Fruit fly (Drosophila melanogaster) whole organism, embryonic: ENCODE results near the gene RpS28a.

Experiments
- Aef1 ChIP-seq: fragments of 200-800 bp; sonication (Bioruptor generic); IDR thresholded peaks from 3 replicates; pipeline ENCODE4 v1.3.6; 2022; ENCODE audit warnings: missing biosample characterization, missing genetic modification characterization
- Awh ChIP-seq: fragments of 200-800 bp; sonication (Bioruptor generic); IDR thresholded peaks from 2 replicates; pipeline ENCODE4, ENCODE4 v1.3.6; 2022; ENCODE audit warnings: missing biosample characterization, missing genetic modification characterization
- Bdp1 ChIP-seq: fragments of 200-800 bp; sonication (Bioruptor generic); optimal IDR thresholded peaks from 3 replicates; lab custom pipeline; 2016; ENCODE audit warnings: missing biosample characterization, missing genetic modification characterization
- C15 ChIP-seq: fragments of 200-800 bp; sonication (Bioruptor generic); IDR thresholded peaks from 3 replicates; pipeline ENCODE4 v1.3.6; 2022; ENCODE audit warnings: missing biosample characterization, missing genetic modification characterization
- CG11696 ChIP-seq: fragments of 200-800 bp; sonication (Bioruptor generic); IDR thresholded peaks from 2 replicates; pipeline ENCODE4 v1.3.6; 2022; ENCODE audit warnings: missing biosample characterization, missing genetic modification characterization
- CG17359 ChIP-seq: fragments of 200-800 bp; sonication (Bioruptor generic); optimal IDR thresholded peaks from 3 replicates; lab custom pipeline; 2018; ENCODE audit warnings: missing biosample characterization, mild to moderate bottlenecking, missing genetic modification characterization, moderate library complexity
- CG17912 ChIP-seq: fragments of 200-800 bp; sonication (Bioruptor generic); optimal IDR thresholded peaks from 2 replicates; lab custom pipeline; 2018; ENCODE audit warnings: missing biosample characterization, mild to moderate bottlenecking, missing genetic modification characterization
- CG1792 ChIP-seq: fragments of 200-800 bp; sonication (Bioruptor generic); optimal IDR thresholded peaks from 2 replicates; lab custom pipeline; 2016; ENCODE audit warnings: missing biosample characterization, missing genetic modification characterization
- CG18764 ChIP-seq: fragments of 200-800 bp; sonication (Bioruptor generic); optimal IDR thresholded peaks from 3 replicates; lab custom pipeline; 2016; ENCODE audit warnings: missing biosample characterization, missing genetic modification characterization
- CG2129 ChIP-seq: fragments of 200-800 bp; sonication (Bioruptor generic); IDR thresholded peaks from 2 replicates; pipeline ENCODE4 v1.3.6; 2022; ENCODE audit warnings: missing biosample characterization, missing genetic modification characterization; ENCODE audit not compliant: partially characterized antibody
- CG2875 ChIP-seq: fragments of 200-800 bp; sonication (Bioruptor generic); optimal IDR thresholded peaks from 2 replicates; lab custom pipeline; 2017; ENCODE audit warnings: missing biosample characterization, mild to moderate bottlenecking, missing genetic modification characterization, missing genetic modification reagents
- CG33213 ChIP-seq: fragments of 200-800 bp; sonication (Bioruptor generic); optimal IDR thresholded peaks from 3 replicates; lab custom pipeline; 2016; ENCODE audit warnings: missing biosample characterization, missing genetic modification characterization
- CG4707 ChIP-seq: fragments of 200-800 bp; sonication (Bioruptor generic); optimal IDR thresholded peaks from 2 replicates; lab custom pipeline; 2018; ENCODE audit warnings: missing biosample characterization, mild to moderate bottlenecking, missing genetic modification characterization, moderate library complexity
- CG6254 ChIP-seq: fragments of 200-800 bp; sonication (Bioruptor generic); optimal IDR thresholded peaks from 3 replicates; lab custom pipeline; 2017; ENCODE audit warnings: mild to moderate bottlenecking, missing biosample characterization, missing genetic modification reagents, missing genetic modification characterization
- CG6689 ChIP-seq: fragments of 200-800 bp; sonication (Bioruptor generic); IDR thresholded peaks from 2 replicates; pipeline ENCODE4 v1.3.6; 2022; ENCODE audit warnings: missing biosample characterization, missing genetic modification characterization
- CG7928 ChIP-seq: fragments of 200-800 bp; sonication (Bioruptor generic); optimal IDR thresholded peaks from 2 replicates; lab custom pipeline; 2017; ENCODE audit warnings: missing biosample characterization, mild to moderate bottlenecking, missing genetic modification characterization
- CG9437 ChIP-seq: fragments of 200-800 bp; sonication (Bioruptor generic); optimal IDR thresholded peaks from 2 replicates; lab custom pipeline; 2018; ENCODE audit warnings: missing biosample characterization, mild to moderate bottlenecking, missing genetic modification characterization
- CHES-1-like ChIP-seq: fragments of 200-800 bp; sonication (Bioruptor generic); optimal IDR thresholded peaks from 2 replicates; lab custom pipeline; 2016; ENCODE audit warnings: missing biosample characterization, missing genetic modification characterization
- Doc2 ChIP-seq: fragments of 200-800 bp; sonication (Bioruptor generic); IDR thresholded peaks from 2 replicates; pipeline ENCODE4 v1.3.6; 2022; ENCODE audit warnings: missing biosample characterization, missing genetic modification characterization
- Gsc ChIP-seq: fragments of 200-800 bp; sonication (Bioruptor generic); IDR thresholded peaks from 2 replicates; pipeline ENCODE4 v1.3.6; 2022; ENCODE audit warnings: missing biosample characterization, missing genetic modification characterization
- PHDP ChIP-seq: fragments of 200-800 bp; sonication (Bioruptor generic); optimal IDR thresholded peaks from 3 replicates; lab custom pipeline; 2018; ENCODE audit warnings: missing biosample characterization, mild to moderate bottlenecking, missing genetic modification characterization, moderate library complexity
- Rfx ChIP-seq: fragments of 200-800 bp; sonication (Bioruptor generic); IDR thresholded peaks from 2 replicates; pipeline ENCODE4 v1.3.6; 2022; ENCODE audit warnings: missing biosample characterization, missing genetic modification characterization
- Sox100B ChIP-seq: fragments of 200-800 bp; sonication (Bioruptor generic); optimal IDR thresholded peaks from 3 replicates; lab custom pipeline; 2018; ENCODE audit warnings: missing biosample characterization, mild to moderate bottlenecking, missing genetic modification characterization
- al ChIP-seq: fragments of 200-800 bp; sonication (Bioruptor generic); IDR thresholded peaks from 2 replicates; pipeline ENCODE4 v1.3.6; 2022; ENCODE audit warnings: missing biosample characterization, missing genetic modification characterization
- bcd ChIP-seq: fragments of 200-800 bp; sonication (Bioruptor generic); optimal IDR thresholded peaks from 2 replicates; lab custom pipeline; 2017; ENCODE audit warnings: missing biosample characterization, mild to moderate bottlenecking, missing genetic modification characterization
- cato ChIP-seq: fragments of 200-800 bp; sonication (Bioruptor generic); optimal IDR thresholded peaks from 2 replicates; lab custom pipeline; 2016; ENCODE audit warnings: missing biosample characterization, missing genetic modification characterization, borderline replicate concordance
- cg ChIP-seq: fragments of 200-800 bp; sonication (Bioruptor generic); optimal IDR thresholded peaks from 3 replicates; lab custom pipeline; 2019; ENCODE audit warnings: missing biosample characterization, mild to moderate bottlenecking, missing genetic modification characterization, moderate library complexity
- ci ChIP-seq: fragments of 200-800 bp; sonication (Bioruptor generic); IDR thresholded peaks from 3 replicates; pipeline ENCODE4 v1.3.6; 2022; ENCODE audit warnings: missing biosample characterization, missing genetic modification characterization
- disco-r ChIP-seq: fragments of 200-800 bp; sonication (Bioruptor generic); optimal IDR thresholded peaks from 2 replicates; lab custom pipeline; 2016; ENCODE audit warnings: missing biosample characterization, missing genetic modification characterization
- fd3F ChIP-seq: fragments of 200-800 bp; sonication (Bioruptor generic); optimal IDR thresholded peaks from 2 replicates; lab custom pipeline; 2018; ENCODE audit warnings: missing biosample characterization, mild to moderate bottlenecking, missing genetic modification characterization, moderate library complexity
- fd64A ChIP-seq: fragments of 200-800 bp; sonication (Bioruptor generic); optimal IDR thresholded peaks from 3 replicates; lab custom pipeline; 2018; ENCODE audit warnings: missing biosample characterization, mild to moderate bottlenecking, missing genetic modification characterization
- grau ChIP-seq: fragments of 200-800 bp; optimal IDR thresholded peaks from 3 replicates; lab custom pipeline; 2019; ENCODE audit warnings: missing biosample characterization, mild to moderate bottlenecking, missing genetic modification characterization, moderate library complexity
- gsb-n ChIP-seq: fragments of 200-800 bp; sonication (Bioruptor generic); optimal IDR thresholded peaks from 3 replicates; lab custom pipeline; 2018; ENCODE audit warnings: missing biosample characterization, mild to moderate bottlenecking, missing genetic modification characterization
- kay ChIP-seq: fragments of 200-800 bp; sonication (Bioruptor generic); optimal IDR thresholded peaks from 2 replicates; lab custom pipeline; 2016; ENCODE audit warnings: missing biosample characterization, missing genetic modification characterization
- lbe ChIP-seq: fragments of 200-800 bp; sonication (Bioruptor generic); optimal IDR thresholded peaks from 2 replicates; lab custom pipeline; 2016; ENCODE audit warnings: missing biosample characterization, mild to moderate bottlenecking, missing genetic modification characterization
- maf-S ChIP-seq: fragments of 200-800 bp; sonication (Bioruptor generic); optimal IDR thresholded peaks from 2 replicates; lab custom pipeline; 2016; ENCODE audit warnings: missing biosample characterization, missing genetic modification characterization
- mam ChIP-seq: fragments of 200-800 bp; sonication (Bioruptor generic); optimal IDR thresholded peaks from 3 replicates; lab custom pipeline; 2016; ENCODE audit warnings: missing biosample characterization, missing genetic modification characterization
- sc ChIP-seq, 3 experiments: fragments of >200 bp in 2 of 3; fragments of 200-800 bp in 1 of 3; sonication (Bioruptor generic) in 1 of 3; optimal IDR thresholded peaks; 2 replicates in 2 of 3; 3 replicates in 1 of 3; lab custom pipeline; 2017; ENCODE audit warnings: mild to moderate bottlenecking in 1 of 3, missing biosample characterization in 1 of 3, missing genetic modification characterization in 1 of 3, missing genetic modification reagents in 1 of 3
- sd ChIP-seq: fragments of 200-800 bp; sonication (Bioruptor generic); optimal IDR thresholded peaks from 3 replicates; lab custom pipeline; 2018; ENCODE audit warnings: missing biosample characterization, mild to moderate bottlenecking, missing genetic modification characterization, moderate library complexity
- sens-2 ChIP-seq: fragments of 200-800 bp; sonication (Bioruptor generic); IDR thresholded peaks from 2 replicates; pipeline ENCODE4 v1.3.6; 2022; ENCODE audit warnings: missing biosample characterization, missing genetic modification characterization
- shn ChIP-seq: fragments of 200-800 bp; sonication (Bioruptor generic); optimal IDR thresholded peaks from 3 replicates; lab custom pipeline; 2016; ENCODE audit warnings: missing biosample characterization, missing genetic modification characterization
- sisA ChIP-seq: fragments of 200-800 bp; sonication (Bioruptor generic); IDR thresholded peaks from 2 replicates; pipeline ENCODE4 v1.3.6; 2022; ENCODE audit warnings: missing biosample characterization, missing genetic modification characterization
- sna ChIP-seq: fragments of 200-800 bp; sonication (Bioruptor generic); IDR thresholded peaks from 2 replicates; pipeline ENCODE4 v1.3.6; 2022; ENCODE audit warnings: missing biosample characterization, missing genetic modification characterization; ENCODE audit not compliant: partially characterized antibody
- tap ChIP-seq: fragments of 200-800 bp; optimal IDR thresholded peaks from 3 replicates; lab custom pipeline; 2019; ENCODE audit warnings: missing biosample characterization, mild to moderate bottlenecking, missing genetic modification characterization, moderate library complexity
- tin ChIP-seq: fragments of 200-800 bp; sonication (Bioruptor generic); optimal IDR thresholded peaks from 3 replicates; lab custom pipeline; 2016; ENCODE audit warnings: missing biosample characterization, missing genetic modification characterization
- tll ChIP-seq, 2 experiments: fragments of 200-800 bp in 1 of 2; fragments of >200 bp in 1 of 2; sonication (Bioruptor generic) in 1 of 2; optimal IDR thresholded peaks; 2 replicates each; lab custom pipeline; 2017 to 2019; ENCODE audit warnings: missing biosample characterization in 2 of 2, missing genetic modification characterization in 2 of 2, mild to moderate bottlenecking in 1 of 2, moderate library complexity in 1 of 2
- wek ChIP-seq: fragments of 200-800 bp; sonication (Bioruptor generic); optimal IDR thresholded peaks from 3 replicates; lab custom pipeline; 2018; ENCODE audit warnings: missing biosample characterization, mild to moderate bottlenecking, missing genetic modification characterization, moderate library complexity

The RpS28a gene

DNA sequence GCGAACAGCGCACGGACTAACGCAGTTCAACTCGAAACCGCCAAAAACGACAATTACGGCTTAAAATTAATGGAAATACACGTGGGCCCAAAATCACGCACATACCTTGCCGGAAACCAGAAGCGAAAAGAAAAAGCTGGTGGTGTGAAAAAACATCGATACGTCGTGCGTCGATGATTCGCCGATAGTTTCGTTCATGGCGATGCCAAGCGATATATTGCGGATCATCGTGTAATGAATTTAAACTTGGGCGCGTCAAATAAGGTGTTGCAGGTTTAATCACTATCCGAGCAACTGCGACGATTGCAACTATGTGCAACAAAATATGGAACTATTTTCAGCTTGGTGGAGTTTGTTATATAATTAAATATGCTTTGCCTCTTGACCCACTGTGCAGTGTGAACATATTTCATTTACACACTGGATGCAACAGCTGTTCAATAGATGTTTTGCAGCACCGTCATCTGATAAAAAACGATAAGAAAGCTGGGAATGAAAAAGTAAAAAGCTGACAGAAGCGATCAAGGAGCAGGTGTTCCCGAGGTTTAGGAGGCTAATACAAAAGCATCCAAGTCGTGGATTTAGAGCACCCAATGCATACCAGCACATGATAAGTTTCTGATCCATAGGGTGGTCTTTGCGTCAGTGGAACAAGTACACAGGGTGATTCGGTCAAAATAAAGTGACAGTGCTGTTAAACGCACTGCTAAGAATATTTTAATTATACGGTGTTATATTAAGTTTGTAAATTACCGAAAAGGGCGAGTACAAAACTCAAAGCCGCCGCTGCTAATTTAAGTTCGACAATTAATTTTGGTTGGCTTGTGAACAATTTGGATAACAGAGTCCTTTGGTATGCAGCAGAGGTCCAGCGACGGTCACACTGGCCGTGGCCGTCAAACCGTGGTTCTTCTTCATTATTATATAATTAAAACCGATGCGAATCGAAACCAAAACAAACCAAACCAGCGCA lies 23.9 kb upstream of the RpS28a start, which contains the start of the genes RpL32 and CG7943 (continued):
- TF ChIP-seq sc (optimal IDR thresholded peaks at IDR 0.05; lab: Kevin White, UChicago) = no peak
- peak; percentile 75 for TF ChIP-seq sc (GFP tag; optimal IDR thresholded peaks at IDR 0.05; lab: Kevin White, UChicago)
- peak; percentile 100 for TF ChIP-seq CG6254 (GFP tag; lab: Kevin White, UChicago)
- TF ChIP-seq sens-2 (GFP tag; lab: Robert Waterston, UW) = peak; percentile 96
- TF ChIP-seq fd3F (GFP tag; lab: Kevin White, UChicago) = peak; percentile 85
- peak; percentile 94 for TF ChIP-seq C15 (GFP tag; lab: Robert Waterston, UW)
- peak; percentile 95 for TF ChIP-seq shn
- peak; percentile 92 for TF ChIP-seq CG6689
- TF ChIP-seq bcd (GFP tag; lab: Kevin White, UChicago) = peak; percentile 97
- no peak for TF ChIP-seq cg
- peak; percentile 97 for TF ChIP-seq sisA (GFP tag; lab: Robert Waterston, UW)
- TF ChIP-seq Bdp1 = peak; percentile 80
- peak; percentile 96 for TF ChIP-seq tin
- peak; percentile 83 for TF ChIP-seq CG11696 (GFP tag; lab: Robert Waterston, UW)
- TF ChIP-seq PHDP (tag; lab: Kevin White, UChicago) = peak; percentile 91
- TF ChIP-seq al (GFP tag; lab: Robert Waterston, UW) = peak; percentile 95
- peak; percentile 92 for TF ChIP-seq Sox100B (GFP tag; lab: Kevin White, UChicago)
- TF ChIP-seq sd (tag; lab: Kevin White, UChicago) = peak; percentile 74
- TF ChIP-seq CHES-1-like (GFP tag; lab: Kevin White, UChicago) = peak; percentile 91
- TF ChIP-seq grau (tag; lab: Kevin White, UChicago) = peak; percentile 86
- peak; percentile 85 for TF ChIP-seq Gsc (GFP tag; lab: Robert Waterston, UW)
- peak; percentile 97 for TF ChIP-seq ci (GFP tag; lab: Robert Waterston, UW)
- TF ChIP-seq mam (GFP tag; lab: Kevin White, UChicago) = peak; percentile 99
- TF ChIP-seq kay (GFP tag; lab: Kevin White, UChicago) = peak; percentile 75
- peak; percentile 91 for TF ChIP-seq fd64A (GFP tag; lab: Kevin White, UChicago)
- peak; percentile 40 to 85 for TF ChIP-seq tll (GFP tag; optimal IDR thresholded peaks at IDR 0.05; lab: Kevin White, UChicago)
- peak; percentile 100 for TF ChIP-seq sna
- peak; percentile 74 for TF ChIP-seq cato (GFP tag; lab: Kevin White, UChicago)
- peak; percentile 94 for TF ChIP-seq CG18764 (GFP tag; lab: Kevin White, UChicago)
- TF ChIP-seq Rfx (GFP tag; lab: Robert Waterston, UW) = peak; percentile 98
- peak; percentile 89 for TF ChIP-seq Doc2
- peak; percentile 89 for TF ChIP-seq tap (tag; lab: Kevin White, UChicago)
- TF ChIP-seq disco-r = peak; percentile 92
- peak; percentile 76 for TF ChIP-seq gsb-n (tag; lab: Kevin White, UChicago)
- peak; percentile 92 for TF ChIP-seq maf-S (GFP tag; lab: Kevin White, UChicago)
- TF ChIP-seq CG1792 (GFP tag; lab: Kevin White, UChicago) = peak; percentile 91
- peak; percentile 80 for TF ChIP-seq CG4707 (GFP tag; lab: Kevin White, UChicago)
- peak; percentile 96 for TF ChIP-seq CG33213 (GFP tag; lab: Kevin White, UChicago)
- TF ChIP-seq CG17912 = peak; percentile 62
- peak; percentile 76 for TF ChIP-seq CG9437
- peak; percentile 100 for TF ChIP-seq CG2129
- TF ChIP-seq CG2875 (GFP tag; lab: Kevin White, UChicago) = peak; percentile 83
- TF ChIP-seq Aef1 (GFP tag; lab: Robert Waterston, UW) = peak; percentile 96
- peak; percentile 95 for TF ChIP-seq lbe (GFP tag; lab: Kevin White, UChicago)
- peak; percentile 77 for TF ChIP-seq CG7928 (GFP tag; lab: Kevin White, UChicago)
- TF ChIP-seq Awh (GFP tag; lab: Robert Waterston, UW) = peak; percentile 86
- TF ChIP-seq wek (GFP tag; lab: Kevin White, UChicago) = peak; percentile 82
- peak; percentile 93 for TF ChIP-seq CG17359 (tag; lab: Kevin White, UChicago)
